Fruit fly (Drosophila melanogaster): ENCODE measurements around the gene Eip75B.

dm6 chr3L:17991014-17991413 lies 73.5 kb downstream of the Eip75B start:
- TF ChIP-seq CG8478 (optimal IDR thresholded peaks at IDR 0.05) (no peak), CTCF (optimal IDR thresholded peaks at IDR 0.05) (no peak)
